Worm (Caenorhabditis elegans): Measurements from ENCODE around the gene C24H12.6.

The C24H12.6 gene

DNA sequence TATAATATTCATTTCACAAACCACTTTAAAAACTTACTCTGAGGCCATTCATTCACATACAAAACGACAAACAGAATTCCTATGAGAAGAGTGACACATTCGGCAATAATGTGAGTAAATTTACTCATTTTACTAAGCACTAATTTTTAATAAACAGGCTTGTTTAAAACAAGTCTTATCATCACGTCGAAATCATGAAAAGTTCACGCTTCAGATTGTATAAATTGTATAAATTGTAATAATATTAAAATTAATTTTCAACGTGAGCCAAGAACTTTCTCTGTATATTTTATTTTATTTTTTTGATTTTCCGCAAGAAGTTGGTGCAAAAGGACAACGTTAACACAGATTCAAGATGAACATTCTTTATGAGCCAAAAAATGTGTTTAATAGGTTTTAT lies at the start of gene C24H12.6:
TSS of gene C24H12.6 (minus strand) at position 101 of the 400 bp plus-strand sequence.
- TF ChIP-seq dmd-4 (tag; optimal IDR thresholded peaks at IDR 0.05; ENCODE audit: borderline replicate concordance) (no peak), T23F11.4 (GFP tag; optimal IDR thresholded peaks at IDR 0.05) (no peak), zip-5 (tag; optimal IDR thresholded peaks at IDR 0.05) (no peak), che-1 (tag; optimal IDR thresholded peaks at IDR 0.05) (no peak), ceh-9 (tag; optimal IDR thresholded peaks at IDR 0.05) (no peak), pag-3 (tag; optimal IDR thresholded peaks at IDR 0.05; ENCODE audit: borderline replicate concordance) (no peak), sox-2 (GFP tag; IDR thresholded peaks at IDR 0.05) (no peak), ceh-24 (tag; optimal IDR thresholded peaks at IDR 0.05) (no peak), ceh-22 (tag; optimal IDR thresholded peaks at IDR 0.05) (no peak), nhr-232 (tag; optimal IDR thresholded peaks at IDR 0.05) (no peak)

DNA sequence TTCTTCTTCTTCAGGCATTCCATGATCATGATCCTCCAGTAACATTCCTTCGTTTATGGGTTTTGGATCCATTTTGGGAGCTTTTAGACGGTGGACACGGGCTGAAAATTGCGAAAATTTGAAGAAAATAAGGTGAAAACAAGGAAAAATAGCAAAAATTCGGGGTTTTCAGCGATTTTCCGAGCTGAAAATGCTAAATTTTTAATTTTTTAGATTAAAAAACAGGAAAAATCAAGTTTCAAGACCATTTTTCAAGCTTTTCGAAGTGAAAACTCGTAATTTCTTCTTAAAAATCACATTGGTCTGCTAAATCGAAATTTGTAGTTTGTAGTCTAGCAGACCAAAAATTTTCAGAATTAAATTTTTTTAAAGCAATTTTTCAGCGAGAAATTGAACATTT lies 48.6 kb upstream of the C24H12.6 start, which contains the start of gene nfyb-1:
TSS of gene nfyb-1 (minus strand) at position 101 of the 400 bp plus-strand sequence.
- TF ChIP-seq nhr-11 (tag; optimal IDR thresholded peaks at IDR 0.05) (no peak), odd-2 (tag; optimal IDR thresholded peaks at IDR 0.05) (no peak), nfya-1 (tag; optimal IDR thresholded peaks at IDR 0.05) (no peak), ztf-16 (tag; optimal IDR thresholded peaks at IDR 0.05) (no peak), pha-2 (tag; optimal IDR thresholded peaks at IDR 0.05) (no peak), C38D4.7 (GFP tag; optimal IDR thresholded peaks at IDR 0.05) (no peak), pag-3 (tag; optimal IDR thresholded peaks at IDR 0.05; ENCODE audit: borderline replicate concordance) (no peak), ceh-34 (tag; optimal IDR thresholded peaks at IDR 0.05) (no peak), ahr-1 (tag; optimal IDR thresholded peaks at IDR 0.05) (no peak), C08G9.2 (tag; optimal IDR thresholded peaks at IDR 0.05) (no peak), ceh-19 (GFP tag; optimal IDR thresholded peaks at IDR 0.05) (no peak), che-1 (tag; optimal IDR thresholded peaks at IDR 0.05) (no peak), rnt-1 (tag; optimal IDR thresholded peaks at IDR 0.05) (no peak), hlh-13 (GFP tag; optimal IDR thresholded peaks at IDR 0.05) (no peak), ceh-6 (GFP tag; optimal IDR thresholded peaks at IDR 0.05) (no peak), ref-2 (tag; optimal IDR thresholded peaks at IDR 0.05) (no peak), ceh-2 (tag; optimal IDR thresholded peaks at IDR 0.05) (no peak)

DNA sequence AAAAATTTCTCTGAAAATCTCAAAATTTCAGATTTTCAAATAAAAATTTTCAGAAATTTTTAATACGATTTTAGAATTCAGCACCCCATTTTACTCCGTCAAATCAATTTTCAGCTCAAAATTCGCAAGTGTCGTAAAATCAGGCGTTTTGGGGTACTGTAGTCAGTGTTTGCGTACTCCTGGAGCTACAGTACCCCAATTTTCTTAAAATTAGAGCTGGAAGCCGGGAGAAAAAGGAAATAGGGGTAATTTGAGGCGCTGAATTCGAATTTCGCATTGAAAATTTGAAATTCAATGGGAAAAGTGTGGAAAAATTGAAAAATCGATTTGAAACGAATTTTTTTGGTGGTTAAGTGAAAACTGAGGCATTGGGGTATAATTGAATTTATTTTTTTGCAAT lies 42.6 kb upstream of the C24H12.6 start:
- TF ChIP-seq eyg-1 (tag; optimal IDR thresholded peaks at IDR 0.05), result no peak
- TF ChIP-seq tbx-7 (tag; optimal IDR thresholded peaks at IDR 0.05), result no peak
- no peak for TF ChIP-seq elt-2 (tag; optimal IDR thresholded peaks at IDR 0.05)
- no peak for TF ChIP-seq ttx-3 (tag; optimal IDR thresholded peaks at IDR 0.05)
- TF ChIP-seq ceh-31 (tag; optimal IDR thresholded peaks at IDR 0.05), result no peak

DNA sequence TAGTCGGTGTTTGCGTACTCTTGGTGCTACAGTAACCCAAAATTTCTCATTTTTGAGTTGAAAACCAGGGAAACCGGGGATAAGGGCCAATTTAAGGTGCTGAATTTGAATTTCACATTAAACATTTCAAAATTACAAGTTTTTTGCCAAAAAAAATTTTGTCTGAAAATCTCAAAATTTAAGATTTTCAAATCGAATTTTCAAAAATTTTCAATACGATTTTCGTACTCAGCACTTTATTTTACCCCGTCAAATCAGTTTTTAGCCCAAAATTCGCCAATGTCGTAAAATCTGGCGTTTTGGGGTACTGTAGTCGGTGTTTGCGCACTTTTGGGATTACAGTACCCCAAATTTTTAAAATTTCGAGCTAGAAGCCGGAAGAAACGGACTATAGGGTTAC lies 42.2 kb upstream of the C24H12.6 start, which contains the start of gene W10D9.3:
TSS of gene W10D9.3 (minus strand) at position 101 of the 400 bp plus-strand sequence.
- TF ChIP-seq Y22D7AL.16 (tag; optimal IDR thresholded peaks at IDR 0.05), result no peak
- no peak for TF ChIP-seq ceh-24 (tag; optimal IDR thresholded peaks at IDR 0.05)
- no peak for TF ChIP-seq unc-55 (GFP tag; optimal IDR thresholded peaks at IDR 0.05)
- TF ChIP-seq sox-4 (tag; optimal IDR thresholded peaks at IDR 0.05), result no peak
- no peak for TF ChIP-seq T23F11.4 (GFP tag; optimal IDR thresholded peaks at IDR 0.05)
- TF ChIP-seq dmd-4 (tag; optimal IDR thresholded peaks at IDR 0.05; ENCODE audit: borderline replicate concordance), result no peak
- no peak for TF ChIP-seq unc-3 (GFP tag; conservative IDR thresholded peaks at IDR 0.05)
- no peak for TF ChIP-seq unc-3 (tag; optimal IDR thresholded peaks at IDR 0.05)
- TF ChIP-seq ahr-1 (tag; optimal IDR thresholded peaks at IDR 0.05), result no peak
- no peak for TF ChIP-seq rnt-1 (tag; optimal IDR thresholded peaks at IDR 0.05)
- no peak for TF ChIP-seq ceh-48 (tag; optimal IDR thresholded peaks at IDR 0.05)
- TF ChIP-seq fax-1 (tag; optimal IDR thresholded peaks at IDR 0.05), result no peak
- no peak for TF ChIP-seq ceh-2 (tag; optimal IDR thresholded peaks at IDR 0.05)
- no peak for TF ChIP-seq syd-9 (tag; optimal IDR thresholded peaks at IDR 0.05)
- TF ChIP-seq mec-3 (tag; optimal IDR thresholded peaks at IDR 0.05; ENCODE audit: borderline replicate concordance), result no peak
- no peak for TF ChIP-seq hlh-30 (tag; optimal IDR thresholded peaks at IDR 0.05; ENCODE audit: insufficient read depth)
- no peak for TF ChIP-seq K09A11.1 (tag; optimal IDR thresholded peaks at IDR 0.05; ENCODE audit: insufficient read depth)

All from whole organism, late embryonic.